Fruit fly (Drosophila melanogaster) whole organism, embryonic: ENCODE results near the gene mus302.

Source experiments
- Atf-2 ChIP-seq: fragments of 200-800 bp; sonication (Bioruptor generic); optimal IDR thresholded peaks from 2 replicates; lab custom pipeline; 2016; ENCODE audit warnings: missing biosample characterization, missing genetic modification characterization
- CG10431 ChIP-seq: fragments of 200-800 bp; sonication (Bioruptor generic); optimal IDR thresholded peaks from 3 replicates; lab custom pipeline; 2018; ENCODE audit warnings: missing biosample characterization, mild to moderate bottlenecking, missing genetic modification characterization
- CG11504 ChIP-seq: fragments of 200-800 bp; sonication (Bioruptor generic); optimal IDR thresholded peaks from 3 replicates; lab custom pipeline; 2019; ENCODE audit warnings: missing biosample characterization, mild to moderate bottlenecking, missing genetic modification characterization, moderate library complexity
- CG12071 ChIP-seq: fragments of 200-800 bp; sonication (Bioruptor generic); optimal IDR thresholded peaks from 3 replicates; lab custom pipeline; 2018; ENCODE audit warnings: missing biosample characterization, mild to moderate bottlenecking, missing genetic modification characterization
- CG12769 ChIP-seq: fragments of 200-800 bp; sonication (Bioruptor generic); optimal IDR thresholded peaks from 2 replicates; lab custom pipeline; 2019; ENCODE audit warnings: missing biosample characterization, mild to moderate bottlenecking, missing genetic modification characterization, moderate library complexity
- CG15696 ChIP-seq: fragments of 200-800 bp; sonication (Bioruptor generic); optimal IDR thresholded peaks from 2 replicates; lab custom pipeline; 2019; ENCODE audit warnings: missing biosample characterization, mild to moderate bottlenecking, missing genetic modification characterization, moderate library complexity
- CG17359 ChIP-seq: fragments of 200-800 bp; sonication (Bioruptor generic); optimal IDR thresholded peaks from 3 replicates; lab custom pipeline; 2018; ENCODE audit warnings: missing biosample characterization, mild to moderate bottlenecking, missing genetic modification characterization, moderate library complexity
- CG17829 ChIP-seq: fragments of 200-800 bp; optimal IDR thresholded peaks from 2 replicates; lab custom pipeline; 2019; ENCODE audit warnings: missing biosample characterization, mild to moderate bottlenecking, missing genetic modification characterization, moderate library complexity
- CG2120 ChIP-seq: fragments of 200-800 bp; sonication (Bioruptor generic); optimal IDR thresholded peaks from 3 replicates; lab custom pipeline; 2016; ENCODE audit warnings: missing biosample characterization, missing genetic modification characterization
- CG2202 ChIP-seq: fragments of 200-800 bp; sonication (Bioruptor generic); optimal IDR thresholded peaks from 2 replicates; lab custom pipeline; 2018; ENCODE audit warnings: missing biosample characterization, mild to moderate bottlenecking, missing genetic modification characterization
- CG30431 ChIP-seq: fragments of 200-800 bp; sonication (Bioruptor generic); optimal IDR thresholded peaks from 2 replicates; lab custom pipeline; 2017; ENCODE audit warnings: missing biosample characterization, missing genetic modification characterization
- CG4854 ChIP-seq: fragments of 200-800 bp; sonication (Bioruptor generic); optimal IDR thresholded peaks from 2 replicates; lab custom pipeline; 2016; ENCODE audit warnings: missing biosample characterization, missing genetic modification characterization, inconsistent platforms
- CG5245 ChIP-seq: fragments of 200-800 bp; sonication (Bioruptor generic); optimal IDR thresholded peaks from 3 replicates; lab custom pipeline; 2016; ENCODE audit warnings: missing biosample characterization, missing genetic modification characterization
- CG6254 ChIP-seq: fragments of 200-800 bp; sonication (Bioruptor generic); optimal IDR thresholded peaks from 3 replicates; lab custom pipeline; 2017; ENCODE audit warnings: mild to moderate bottlenecking, missing biosample characterization, missing genetic modification reagents, missing genetic modification characterization
- CG9817 ChIP-seq: fragments of 200-800 bp; sonication (Bioruptor generic); optimal IDR thresholded peaks from 2 replicates; lab custom pipeline; 2018; ENCODE audit warnings: missing biosample characterization, mild to moderate bottlenecking, missing genetic modification characterization, moderate library complexity
- CoRest ChIP-seq: fragments of 200-800 bp; sonication (Bioruptor generic); optimal IDR thresholded peaks from 3 replicates; lab custom pipeline; 2018; ENCODE audit warnings: missing biosample characterization, mild to moderate bottlenecking, missing genetic modification characterization, moderate library complexity
- CrebB ChIP-seq: fragments of 200-800 bp; sonication (Bioruptor generic); optimal IDR thresholded peaks from 3 replicates; lab custom pipeline; 2018; ENCODE audit warnings: missing biosample characterization, mild to moderate bottlenecking, missing genetic modification characterization
- Dip2 ChIP-seq: fragments of 200-800 bp; sonication (Bioruptor generic); IDR thresholded peaks from 2 replicates; pipeline ENCODE4 v1.3.6; 2022; ENCODE audit warnings: missing biosample characterization, missing genetic modification characterization
- Drgx ChIP-seq: fragments of 200-800 bp; sonication (Bioruptor generic); IDR thresholded peaks from 2 replicates; pipeline ENCODE4 v1.3.6; 2022; ENCODE audit warnings: missing biosample characterization, missing genetic modification characterization
- Eip74EF ChIP-seq, 2 experiments: fragments of 200-800 bp in 1 of 2; fragments of >200 bp in 1 of 2; sonication (Bioruptor generic) in 1 of 2; optimal IDR thresholded peaks; 2 replicates each; lab custom pipeline; 2017 to 2019; ENCODE audit warnings: missing biosample characterization in 2 of 2, missing genetic modification characterization in 2 of 2, mild to moderate bottlenecking in 1 of 2, moderate library complexity in 1 of 2
- Elba2 ChIP-seq: fragments of 200-800 bp; sonication (Bioruptor generic); optimal IDR thresholded peaks from 3 replicates; lab custom pipeline; 2016; ENCODE audit warnings: missing biosample characterization, missing genetic modification characterization
- H15 ChIP-seq: fragments of 200-800 bp; sonication (Bioruptor generic); IDR thresholded peaks from 3 replicates; pipeline ENCODE4 v1.3.6; 2022; ENCODE audit warnings: missing biosample characterization, missing genetic modification characterization
- Mrtf ChIP-seq: fragments of 200-800 bp; sonication (Bioruptor generic); IDR thresholded peaks from 3 replicates; pipeline ENCODE4 v1.3.6; 2022; ENCODE audit warnings: missing biosample characterization, missing genetic modification characterization
- Rx ChIP-seq: fragments of 200-800 bp; sonication (Bioruptor generic); IDR thresholded peaks from 2 replicates; pipeline ENCODE4 v1.3.6; 2022; ENCODE audit warnings: missing biosample characterization, missing genetic modification characterization
- Sox102F ChIP-seq: fragments of 200-800 bp; sonication (Bioruptor generic); optimal IDR thresholded peaks from 2 replicates; lab custom pipeline; 2018; ENCODE audit warnings: missing biosample characterization, mild to moderate bottlenecking, missing genetic modification characterization, moderate library complexity
- Sry-β ChIP-seq: fragments of 200-800 bp; sonication (Bioruptor generic); optimal IDR thresholded peaks from 2 replicates; lab custom pipeline; 2018; ENCODE audit warnings: missing biosample characterization, mild to moderate bottlenecking, missing genetic modification characterization, moderate library complexity
- Stat92E ChIP-seq, 3 experiments: fragments of >200 bp in 2 of 3; fragments of 200-800 bp in 1 of 3; sonication (Bioruptor generic) in 1 of 3; optimal IDR thresholded peaks; 2 replicates each; lab custom pipeline; 2017 to 2019; ENCODE audit warnings: missing biosample characterization in 3 of 3, missing genetic modification characterization in 3 of 3, mild to moderate bottlenecking in 1 of 3, moderate library complexity in 1 of 3
- Taf1 ChIP-seq: fragments of 200-800 bp; sonication (Bioruptor generic); IDR thresholded peaks from 2 replicates; pipeline ENCODE4 v1.3.6; 2022; ENCODE audit warnings: missing biosample characterization, missing genetic modification characterization
- ab ChIP-seq: fragments of 200-800 bp; sonication (Bioruptor generic); optimal IDR thresholded peaks from 2 replicates; lab custom pipeline; 2016; ENCODE audit warnings: missing biosample characterization, missing genetic modification characterization
- ap ChIP-seq: fragments of 200-800 bp; sonication (Bioruptor generic); IDR thresholded peaks from 2 replicates; pipeline ENCODE4 v1.3.6; 2022; ENCODE audit warnings: missing biosample characterization, missing genetic modification characterization
- btn ChIP-seq: fragments of 200-800 bp; sonication (Bioruptor generic); optimal IDR thresholded peaks from 2 replicates; lab custom pipeline; 2016; ENCODE audit warnings: missing biosample characterization, missing genetic modification characterization
- cas ChIP-seq: fragments of 200-800 bp; sonication (Bioruptor generic); IDR thresholded peaks from 2 replicates; pipeline ENCODE4 v1.3.6; 2022; ENCODE audit warnings: missing biosample characterization, missing genetic modification characterization
- corto ChIP-seq: fragments of 200-800 bp; sonication (Bioruptor generic); optimal IDR thresholded peaks from 2 replicates; lab custom pipeline; 2016; ENCODE audit warnings: missing biosample characterization, mild to moderate bottlenecking, missing genetic modification characterization, moderate library complexity
- crc ChIP-seq: fragments of 200-800 bp; sonication (Bioruptor generic); optimal IDR thresholded peaks from 2 replicates; lab custom pipeline; 2016; ENCODE audit warnings: missing biosample characterization, missing genetic modification characterization
- cwo ChIP-seq: fragments of 200-800 bp; sonication (Bioruptor generic); optimal IDR thresholded peaks from 3 replicates; lab custom pipeline; 2017; ENCODE audit warnings: missing biosample characterization, missing genetic modification characterization, mild to moderate bottlenecking, moderate library complexity, missing genetic modification reagents
- dmrt99B ChIP-seq: fragments of 200-800 bp; sonication (Bioruptor generic); optimal IDR thresholded peaks from 2 replicates; lab custom pipeline; 2018; ENCODE audit warnings: missing biosample characterization, mild to moderate bottlenecking, missing genetic modification characterization, moderate library complexity
- dysf ChIP-seq: fragments of 200-800 bp; sonication (Bioruptor generic); IDR thresholded peaks from 3 replicates; pipeline ENCODE4 v1.3.6; 2022; ENCODE audit warnings: missing biosample characterization, missing genetic modification characterization
- ems ChIP-seq: fragments of 200-800 bp; sonication (Bioruptor generic); optimal IDR thresholded peaks from 3 replicates; lab custom pipeline; 2016; ENCODE audit warnings: missing biosample characterization, missing genetic modification characterization
- gcm ChIP-seq: fragments of 200-800 bp; sonication (Bioruptor generic); optimal IDR thresholded peaks from 2 replicates; lab custom pipeline; 2019; ENCODE audit warnings: missing biosample characterization, mild to moderate bottlenecking, missing genetic modification characterization, moderate library complexity
- ham ChIP-seq: fragments of 200-800 bp; sonication (Bioruptor generic); IDR thresholded peaks from 2 replicates; pipeline ENCODE4 v1.3.6; 2022; ENCODE audit warnings: missing biosample characterization, missing genetic modification characterization
- hbn ChIP-seq: fragments of 200-800 bp; sonication (Bioruptor generic); IDR thresholded peaks from 2 replicates; pipeline ENCODE4 v1.3.6; 2022; ENCODE audit warnings: missing biosample characterization, missing genetic modification characterization; ENCODE audit not compliant: partially characterized antibody
- ken ChIP-seq: fragments of 200-800 bp; sonication (Bioruptor generic); IDR thresholded peaks from 3 replicates; pipeline ENCODE4 v1.3.6; 2022; ENCODE audit warnings: missing biosample characterization, missing genetic modification characterization
- nau ChIP-seq: fragments of 200-800 bp; sonication (Bioruptor generic); optimal IDR thresholded peaks from 3 replicates; lab custom pipeline; 2017; ENCODE audit warnings: missing biosample characterization, mild to moderate bottlenecking, missing genetic modification characterization, missing genetic modification reagents
- nerfin-2 ChIP-seq: fragments of 200-800 bp; sonication (Bioruptor generic); IDR thresholded peaks from 2 replicates; pipeline ENCODE4 v1.3.6; 2022; ENCODE audit warnings: missing biosample characterization, missing genetic modification characterization; ENCODE audit not compliant: partially characterized antibody
- pb ChIP-seq: fragments of 200-800 bp; sonication (Bioruptor generic); optimal IDR thresholded peaks from 3 replicates; lab custom pipeline; 2016; ENCODE audit warnings: missing biosample characterization, missing genetic modification characterization
- sc ChIP-seq, 3 experiments: fragments of >200 bp in 2 of 3; fragments of 200-800 bp in 1 of 3; sonication (Bioruptor generic) in 1 of 3; optimal IDR thresholded peaks; 2 replicates in 2 of 3; 3 replicates in 1 of 3; lab custom pipeline; 2017; ENCODE audit warnings: mild to moderate bottlenecking in 1 of 3, missing biosample characterization in 1 of 3, missing genetic modification characterization in 1 of 3, missing genetic modification reagents in 1 of 3
- slou ChIP-seq: fragments of 200-800 bp; sonication (Bioruptor generic); optimal IDR thresholded peaks from 3 replicates; lab custom pipeline; 2016; ENCODE audit warnings: missing biosample characterization, missing genetic modification characterization
- sr ChIP-seq: fragments of 200-800 bp; sonication (Bioruptor generic); IDR thresholded peaks from 3 replicates; pipeline ENCODE4 v1.3.6; 2022; ENCODE audit warnings: missing biosample characterization, missing genetic modification characterization
- z ChIP-seq: fragments of 200-800 bp; sonication (Bioruptor generic); IDR thresholded peaks from 3 replicates; pipeline ENCODE4 v1.3.6; 2022; ENCODE audit warnings: missing biosample characterization, missing genetic modification characterization

Gene mus302

dm6 chr3L:16803708-16804350, 24.3 kb upstream of the mus302 start (continued):
- TF ChIP-seq Eip74EF (GFP tag; optimal IDR thresholded peaks at IDR 0.05; lab: Kevin White, UChicago) = peak in 1 of 2 experiments; percentile 59
- TF ChIP-seq nerfin-2 (GFP tag; lab: Robert Waterston, UW) = no peak
- no peak for TF ChIP-seq H15 (GFP tag; lab: Robert Waterston, UW)
- peak; percentile 41 for TF ChIP-seq CG17359 (tag; lab: Kevin White, UChicago)
- peak; percentile 19 for TF ChIP-seq CG12769 (tag; lab: Kevin White, UChicago)
- TF ChIP-seq dysf = 0 out of 3 replicates have a peak, but pooled peaks have one; percentile 24
- TF ChIP-seq pb = no peak
- no peak for TF ChIP-seq CG15696 (tag; lab: Kevin White, UChicago)
- no peak for TF ChIP-seq CG30431 (GFP tag; lab: Kevin White, UChicago)
- no peak for TF ChIP-seq crc
- peak; percentile 24 for TF ChIP-seq btn (GFP tag; lab: Kevin White, UChicago)
- no peak for TF ChIP-seq CG2202 (tag; lab: Kevin White, UChicago)
- no peak for TF ChIP-seq Taf1
- peak; percentile 40; the same call in 1 of the 3 replicates for TF ChIP-seq sr (GFP tag; lab: Robert Waterston, UW)
- no peak for TF ChIP-seq Dip2 (GFP tag; lab: Robert Waterston, UW)
- no peak for TF ChIP-seq ham (GFP tag; lab: Robert Waterston, UW)
- TF ChIP-seq cwo (GFP tag; lab: Kevin White, UChicago) = peak; percentile 75
- peak; percentile 10 for TF ChIP-seq CG9817 (tag; lab: Kevin White, UChicago)
- TF ChIP-seq Atf-2 (GFP tag; lab: Kevin White, UChicago) = no peak
- TF ChIP-seq CG12071 = peak; percentile 85
- no peak for TF ChIP-seq Sry-β (GFP tag; lab: Kevin White, UChicago)
- peak; percentile 63 for TF ChIP-seq corto (GFP tag; lab: Kevin White, UChicago)
- TF ChIP-seq slou (GFP tag; lab: Kevin White, UChicago) = no peak
- no peak for TF ChIP-seq CG4854 (GFP tag; lab: Kevin White, UChicago)
- TF ChIP-seq nau = peak; percentile 44
- TF ChIP-seq CG2120 (GFP tag; lab: Kevin White, UChicago) = no peak
- TF ChIP-seq CrebB = no peak
- TF ChIP-seq dmrt99B = peak; percentile 61
- TF ChIP-seq hbn = no peak
- no peak for TF ChIP-seq Sox102F (GFP tag; lab: Kevin White, UChicago)
- TF ChIP-seq CG6254 = peak; percentile 66
- peak; percentile 52 for TF ChIP-seq CG10431 (GFP tag; lab: Kevin White, UChicago)
- no peak for TF ChIP-seq Mrtf (GFP tag; lab: Robert Waterston, UW)
- no peak for TF ChIP-seq CG5245 (GFP tag; lab: Kevin White, UChicago)
- TF ChIP-seq ap (GFP tag; lab: Robert Waterston, UW) = no peak
- TF ChIP-seq ken (GFP tag; lab: Robert Waterston, UW) = no peak
- TF ChIP-seq z (GFP tag; lab: Robert Waterston, UW) = no peak
- peak; percentile 38 for TF ChIP-seq gcm
- TF ChIP-seq CoRest (tag; lab: Kevin White, UChicago) = no peak
- peak; percentile 56 for TF ChIP-seq CG11504 (tag; lab: Kevin White, UChicago)
- no peak for TF ChIP-seq cas (GFP tag; lab: Robert Waterston, UW)
- TF ChIP-seq ab (GFP tag; lab: Kevin White, UChicago) = no peak
- TF ChIP-seq sc (optimal IDR thresholded peaks at IDR 0.05; lab: Kevin White, UChicago) = no peak
- TF ChIP-seq sc (GFP tag; optimal IDR thresholded peaks at IDR 0.05; lab: Kevin White, UChicago) = no peak
- no peak for TF ChIP-seq CG17829
- peak; percentile 33 for TF ChIP-seq ems
- TF ChIP-seq Elba2 (GFP tag; lab: Kevin White, UChicago) = no peak
- no peak for TF ChIP-seq Rx (GFP tag; lab: Robert Waterston, UW)
- no peak for TF ChIP-seq Drgx
- no peak for TF ChIP-seq Stat92E (GFP tag; optimal IDR thresholded peaks at IDR 0.05; lab: Kevin White, UChicago)
